Worm (Caenorhabditis elegans) whole organism, L4 larva: ENCODE measurements around the gene hmg-5.

Experiments used
- F26F4.8 ChIP-seq: fragments of 200-800 bp; sonication (Bioruptor generic); conservative IDR thresholded peaks from 2 replicates; pipeline ENCODE4 v1.3.6; 2022; ENCODE audit warnings: missing genetic modification characterization, missing compliant biosample characterization
- F49E8.2 ChIP-seq: sonication (generic microtip); optimal IDR thresholded peaks from 2 replicates; lab custom pipeline; 2016; ENCODE audit warnings: missing compliant biosample characterization, mild to moderate bottlenecking, missing genetic modification characterization, borderline replicate concordance
- R02D3.7 ChIP-seq: fragments of 150-350 bp; sonication (generic microtip); optimal IDR thresholded peaks from 3 replicates; lab custom pipeline; 2014; ENCODE audit warnings: missing biosample characterization, missing genetic modification characterization
- Y75B8A.6 ChIP-seq: fragments of 200-800 bp; sonication (Bioruptor generic); IDR thresholded peaks from 2 replicates; pipeline ENCODE4 v1.3.6; 2022; ENCODE audit warnings: missing genetic modification reagents, missing genetic modification characterization, missing compliant biosample characterization
- ZK546.5 ChIP-seq, 2 experiments: sonication (generic microtip); optimal IDR thresholded peaks; 2 replicates each; lab custom pipeline; 2017; ENCODE audit warnings: missing biosample characterization in 2 of 2, missing genetic modification characterization in 2 of 2
- aha-1 ChIP-seq: fragments of 150-350 bp; peaks from one replicate; lab custom pipeline; 2014; ENCODE audit warnings: missing biosample characterization, missing genetic modification characterization
- ama-1 ChIP-seq: fragments of 150-350 bp; optimal IDR thresholded peaks from 2 replicates; lab custom pipeline; 2014; ENCODE audit warnings: inconsistent platforms, mixed read lengths
- attf-4 ChIP-seq: sonication (generic microtip); optimal IDR thresholded peaks from 3 replicates; lab custom pipeline; 2017; ENCODE audit warnings: missing biosample characterization, missing genetic modification characterization
- ceh-20 ChIP-seq: fragments of 200-800 bp; sonication (Bioruptor generic); IDR thresholded peaks from 2 replicates; pipeline ENCODE4 v1.3.6; 2022; ENCODE audit warnings: missing genetic modification reagents, missing genetic modification characterization, missing compliant biosample characterization
- ceh-28 ChIP-seq: fragments of 150-350 bp; optimal IDR thresholded peaks from 2 replicates; lab custom pipeline; 2014; ENCODE audit warnings: missing biosample characterization, missing genetic modification reagents, missing genetic modification characterization
- ceh-62 ChIP-seq: sonication (generic microtip); optimal IDR thresholded peaks from 2 replicates; lab custom pipeline; 2017; ENCODE audit warnings: missing biosample characterization, missing genetic modification characterization
- ceh-82 ChIP-seq: sonication (generic microtip); optimal IDR thresholded peaks from 2 replicates; lab custom pipeline; 2017; ENCODE audit warnings: missing biosample characterization, missing genetic modification characterization
- cey-2 ChIP-seq: sonication (generic microtip); optimal IDR thresholded peaks from 3 replicates; lab custom pipeline; 2017; ENCODE audit warnings: missing genetic modification characterization, mild to moderate bottlenecking, missing compliant biosample characterization, antibody characterized with exemption, borderline replicate concordance; ENCODE audit not compliant: insufficient read depth
- daf-19 ChIP-seq: fragments of 200-800 bp; sonication (Bioruptor generic); conservative IDR thresholded peaks from 2 replicates; pipeline ENCODE4 v1.3.6; 2022; ENCODE audit warnings: missing genetic modification characterization, missing compliant biosample characterization
- dmd-6 ChIP-seq: fragments of 200-800 bp; sonication (Bioruptor generic); IDR thresholded peaks from 2 replicates; pipeline ENCODE4 v1.3.6; 2022; ENCODE audit warnings: missing genetic modification reagents, missing genetic modification characterization, missing compliant biosample characterization
- dmd-8 ChIP-seq: fragments of 200-800 bp; sonication (Bioruptor generic); IDR thresholded peaks from 2 replicates; pipeline ENCODE4 v1.3.6; 2022; ENCODE audit warnings: missing genetic modification characterization, missing compliant biosample characterization
- duxl-1 ChIP-seq: sonication (generic microtip); optimal IDR thresholded peaks from 2 replicates; lab custom pipeline; 2016; ENCODE audit warnings: mild to moderate bottlenecking, missing genetic modification characterization, moderate library complexity, missing compliant biosample characterization; ENCODE audit not compliant: poor library complexity
- dve-1 ChIP-seq: sonication (generic microtip); optimal IDR thresholded peaks from 2 replicates; lab custom pipeline; 2017; ENCODE audit warnings: antibody characterized with exemption, mild to moderate bottlenecking, missing genetic modification characterization, missing compliant biosample characterization; ENCODE audit not compliant: insufficient read depth
- fkh-10 ChIP-seq: fragments of 150-350 bp; optimal IDR thresholded peaks from 2 replicates; lab custom pipeline; 2014; ENCODE audit warnings: missing biosample characterization, missing genetic modification reagents, missing genetic modification characterization
- fos-1 ChIP-seq: fragments of 150-350 bp; optimal IDR thresholded peaks from 2 replicates; lab custom pipeline; 2014; ENCODE audit warnings: missing biosample characterization, missing genetic modification characterization
- hif-1 ChIP-seq, 2 experiments: sonication (generic microtip); optimal IDR thresholded peaks; 2 replicates each; lab custom pipeline; 2016 to 2017; ENCODE audit warnings: missing compliant biosample characterization in 2 of 2, missing genetic modification characterization in 2 of 2, missing genetic modification reagents in 2 of 2, missing genotype in 2 of 2, mild to moderate bottlenecking in 1 of 2
- hlh-30 ChIP-seq: sonication (generic microtip); optimal IDR thresholded peaks from 2 replicates; lab custom pipeline; 2017; ENCODE audit warnings: antibody characterized with exemption, mild to moderate bottlenecking, missing genetic modification characterization, missing compliant biosample characterization; ENCODE audit not compliant: insufficient read depth
- hmg-1.1 ChIP-seq: fragments of 200-800 bp; sonication (Bioruptor generic); IDR thresholded peaks from 2 replicates; pipeline ENCODE4 v1.3.6; 2022; ENCODE audit warnings: missing genetic modification reagents, missing genetic modification characterization, missing compliant biosample characterization
- lin-1 ChIP-seq: fragments of 200-800 bp; sonication (Bioruptor generic); IDR thresholded peaks from 2 replicates; pipeline ENCODE4 v1.3.6; 2022; ENCODE audit warnings: missing genetic modification reagents, missing genetic modification characterization, missing compliant biosample characterization
- lin-13 ChIP-seq: fragments of 150-350 bp; optimal IDR thresholded peaks from 2 replicates; lab custom pipeline; 2014; ENCODE audit warnings: missing biosample characterization, missing genetic modification reagents, missing genetic modification characterization
- lin-15B ChIP-seq: fragments of 150-350 bp; sonication (generic microtip); optimal IDR thresholded peaks from 3 replicates; lab custom pipeline; 2014; ENCODE audit warnings: missing biosample characterization, missing genetic modification characterization
- lin-29 ChIP-seq: fragments of 200-800 bp; sonication (Bioruptor generic); IDR thresholded peaks from 2 replicates; pipeline ENCODE4 v1.3.6; 2022; ENCODE audit warnings: missing genetic modification reagents, missing genetic modification characterization, missing compliant biosample characterization
- lin-38 ChIP-seq: fragments of 200-800 bp; sonication (Bioruptor generic); IDR thresholded peaks from 2 replicates; pipeline ENCODE4 v1.3.6; 2022; ENCODE audit warnings: missing genetic modification reagents, missing genetic modification characterization, missing compliant biosample characterization
- lin-39 ChIP-seq: fragments of 150-350 bp; optimal IDR thresholded peaks from 2 replicates; lab custom pipeline; 2014; ENCODE audit warnings: missing biosample characterization, missing genetic modification reagents, missing genetic modification characterization
- madf-5 ChIP-seq, 2 experiments: fragments of 200-800 bp; sonication (Bioruptor generic); IDR thresholded peaks; 2 replicates each; pipeline ENCODE4 v1.3.6; 2022; ENCODE audit warnings: missing compliant biosample characterization in 2 of 2, missing genetic modification characterization in 2 of 2
- mdl-1 ChIP-seq, 2 experiments: fragments of 150-350 bp in 1 of 2; sonication (generic microtip) in 1 of 2; optimal IDR thresholded peaks; 2 replicates each; lab custom pipeline; 2014 to 2017; ENCODE audit warnings: missing biosample characterization in 2 of 2, missing genetic modification characterization in 2 of 2
- mep-1 ChIP-seq: fragments of 150-350 bp; sonication (generic microtip); optimal IDR thresholded peaks from 3 replicates; lab custom pipeline; 2014; ENCODE audit warnings: missing biosample characterization, missing genetic modification characterization
- mes-2 ChIP-seq: sonication (generic microtip); optimal IDR thresholded peaks from 2 replicates; lab custom pipeline; 2016; ENCODE audit warnings: missing genotype, mild to moderate bottlenecking, missing genetic modification characterization, missing compliant biosample characterization; ENCODE audit not compliant: poor library complexity, severe bottlenecking
- mxl-3 ChIP-seq: fragments of 200-800 bp; sonication (Bioruptor generic); optimal IDR thresholded peaks from 2 replicates; lab custom pipeline; 2018; ENCODE audit warnings: mild to moderate bottlenecking, missing genetic modification characterization, missing compliant biosample characterization
- nhr-10 ChIP-seq: fragments of 150-350 bp; optimal IDR thresholded peaks from 2 replicates; lab custom pipeline; 2014; ENCODE audit warnings: missing biosample characterization, missing genetic modification characterization
- nhr-48 ChIP-seq: sonication (generic microtip); optimal IDR thresholded peaks from 2 replicates; lab custom pipeline; 2016; ENCODE audit warnings: mild to moderate bottlenecking, missing genetic modification characterization, missing compliant biosample characterization
- nhr-77 ChIP-seq: fragments of 150-350 bp; optimal IDR thresholded peaks from 2 replicates; lab custom pipeline; 2014; ENCODE audit warnings: missing biosample characterization, missing genetic modification characterization
- rbr-2 ChIP-seq: sonication (generic microtip); optimal IDR thresholded peaks from 2 replicates; lab custom pipeline; 2016; ENCODE audit warnings: missing genotype, missing genetic modification characterization, missing compliant biosample characterization
- sdz-12 ChIP-seq: fragments of 200-800 bp; sonication (Bioruptor generic); optimal IDR thresholded peaks from 2 replicates; lab custom pipeline; 2018; ENCODE audit warnings: mild to moderate bottlenecking, missing genetic modification characterization, missing compliant biosample characterization
- spr-1 ChIP-seq: sonication (generic microtip); optimal IDR thresholded peaks from 2 replicates; lab custom pipeline; 2016; ENCODE audit warnings: mild to moderate bottlenecking, missing genetic modification characterization, missing compliant biosample characterization
- spr-3 ChIP-seq: fragments of 200-800 bp; sonication (Bioruptor generic); optimal IDR thresholded peaks from 2 replicates; lab custom pipeline; 2018; ENCODE audit warnings: mild to moderate bottlenecking, missing genetic modification characterization, missing compliant biosample characterization
- tag-97 ChIP-seq: fragments of 200-800 bp; sonication (Bioruptor generic); IDR thresholded peaks from 2 replicates; pipeline ENCODE4 v1.3.6; 2022; ENCODE audit warnings: missing genetic modification characterization, missing compliant biosample characterization
- unc-62 ChIP-seq, 3 experiments: fragments of 150-350 bp in 1 of 3; sonication (generic microtip); optimal IDR thresholded peaks in 2 of 3; peaks in 1 of 3; 1 replicate in 1 of 3; 2 replicates in 2 of 3; lab custom pipeline; 2014 to 2017; ENCODE audit warnings: missing biosample characterization in 3 of 3, missing genetic modification characterization in 3 of 3, missing genetic modification reagents in 3 of 3, missing genotype in 1 of 3
- zfp-3 ChIP-seq: fragments of 200-800 bp; sonication (Bioruptor generic); conservative IDR thresholded peaks from 2 replicates; pipeline ENCODE4 v1.3.6; 2022; ENCODE audit warnings: missing genetic modification reagents, missing genetic modification characterization, missing compliant biosample characterization
- zip-11 ChIP-seq: fragments of 200-800 bp; sonication (Bioruptor generic); IDR thresholded peaks from 2 replicates; pipeline ENCODE4 v1.3.6; 2022; ENCODE audit warnings: missing genetic modification characterization, missing compliant biosample characterization
- ztf-7 ChIP-seq: fragments of 150-350 bp; optimal IDR thresholded peaks from 2 replicates; lab custom pipeline; 2014; ENCODE audit warnings: missing biosample characterization, missing genetic modification characterization

hmg-5 gene

ce11 chrIV:7623078-7623477 lies 22.9 kb downstream of the hmg-5 start:
- TF ChIP-seq unc-62 (GFP tag; optimal IDR thresholded peaks at IDR 0.05 in 1 of 2; lab: Kevin White, UChicago) (peak in 1 of 2 experiments; percentile 95), unc-62 (tag; optimal IDR thresholded peaks at IDR 0.05; lab: Kevin White, UChicago) (no peak), spr-3 (GFP tag; lab: Kevin White, UChicago) (no peak)

ce11 chrIV:7620450-7620849 lies 25.6 kb downstream of the hmg-5 start:
- TF ChIP-seq dmd-8 (GFP tag; lab: Robert Waterston, UW) (no peak), unc-62 (GFP tag; optimal IDR thresholded peaks at IDR 0.05 in 1 of 2; lab: Kevin White, UChicago) (peak in 1 of 2 experiments; percentile 82), unc-62 (tag; optimal IDR thresholded peaks at IDR 0.05; lab: Kevin White, UChicago) (no peak), aha-1 (tag; lab: Kevin White, UChicago) (peak; percentile 7), nhr-10 (tag; lab: Kevin White, UChicago) (no peak), mes-2 (tag; lab: Kevin White, UChicago) (peak; percentile 26)

DNA sequence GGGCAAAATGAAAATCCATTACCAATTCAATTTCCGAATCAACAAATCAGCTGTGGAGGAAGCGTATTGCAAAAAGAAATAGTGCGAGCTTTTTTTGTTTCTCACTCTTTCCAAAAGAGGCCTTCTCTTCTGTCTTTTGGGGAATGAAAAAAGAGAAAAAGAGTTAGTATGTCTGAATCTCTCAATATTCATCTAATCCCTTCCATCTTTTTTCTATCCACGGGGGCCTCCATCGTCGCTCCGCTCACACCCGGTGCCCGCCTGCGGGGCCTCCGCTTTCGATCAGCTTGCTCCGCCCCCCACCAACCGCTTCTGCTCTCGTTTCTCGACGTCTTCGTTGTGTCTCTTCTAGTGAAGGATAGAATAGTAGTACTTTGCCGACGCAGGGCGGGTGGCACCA lies 26.8 kb downstream of the hmg-5 start:
- TF ChIP-seq mdl-1 (tag; optimal IDR thresholded peaks at IDR 0.05; lab: Kevin White, UChicago) (peak in 1 of 2 experiments; percentile 25), lin-38 (GFP tag; lab: Robert Waterston, UW) (no peak), spr-1 (no peak), R02D3.7 (no peak), rbr-2 (peak; percentile 36), fkh-10 (peak; percentile 25), mep-1 (tag; lab: Kevin White, UChicago) (peak; percentile 3), ztf-7 (tag; lab: Kevin White, UChicago) (no peak), dmd-6 (GFP tag; lab: Robert Waterston, UW) (no peak), nhr-48 (tag; lab: Kevin White, UChicago) (no peak), lin-15B (no peak), F26F4.8 (GFP tag; lab: Robert Waterston, UW) (no peak), madf-5 (GFP tag; IDR thresholded peaks at IDR 0.05; lab: Robert Waterston, UW) (no peak), ceh-28 (no peak), ceh-62 (tag; lab: Kevin White, UChicago) (no peak), lin-1 (GFP tag; lab: Robert Waterston, UW) (no peak), dve-1 (tag; lab: Kevin White, UChicago) (no peak), mes-2 (tag; lab: Kevin White, UChicago) (peak; percentile 20), fos-1 (tag; lab: Kevin White, UChicago) (no peak), hlh-30 (no peak), daf-19 (GFP tag; lab: Robert Waterston, UW) (no peak), tag-97 (GFP tag; lab: Robert Waterston, UW) (no peak), F49E8.2 (tag; lab: Kevin White, UChicago) (no peak), hif-1 (tag; optimal IDR thresholded peaks at IDR 0.05; lab: Kevin White, UChicago) (no peak), lin-13 (GFP tag; lab: Kevin White, UChicago) (no peak), ceh-82 (tag; lab: Kevin White, UChicago) (no peak), sdz-12 (no peak), lin-29 (GFP tag; lab: Robert Waterston, UW) (no peak), dmd-8 (GFP tag; lab: Robert Waterston, UW) (0 out of 2 replicates have a peak, but pooled peaks have one; percentile 36), nhr-77 (tag; lab: Kevin White, UChicago) (no peak), cey-2 (tag; lab: Kevin White, UChicago) (no peak), duxl-1 (tag; lab: Kevin White, UChicago) (no peak), mxl-3 (GFP tag; lab: Kevin White, UChicago) (no peak), ceh-20 (GFP tag; lab: Robert Waterston, UW) (no peak), lin-39 (tag; lab: Kevin White, UChicago) (no peak), hmg-1.1 (GFP tag; lab: Robert Waterston, UW) (peak; percentile 69), zip-11 (GFP tag; lab: Robert Waterston, UW) (no peak), ZK546.5 (tag; optimal IDR thresholded peaks at IDR 0.05; lab: Kevin White, UChicago) (no peak), ama-1 (no peak), attf-4 (no peak), zfp-3 (GFP tag; lab: Robert Waterston, UW) (no peak), Y75B8A.6 (GFP tag; lab: Robert Waterston, UW) (no peak)
